Worm (Caenorhabditis elegans) whole organism, L4 larva: Measurements from ENCODE around the gene srh-216.

Experiments
- R02D3.7 ChIP-seq: fragments of 150-350 bp; sonication (generic microtip); optimal IDR thresholded peaks from 3 replicates; lab custom pipeline; 2014; ENCODE audit warnings: missing biosample characterization, missing genetic modification characterization
- aha-1 ChIP-seq: fragments of 150-350 bp; peaks from one replicate; lab custom pipeline; 2014; ENCODE audit warnings: missing biosample characterization, missing genetic modification characterization
- aly-2 ChIP-seq: sonication (generic microtip); optimal IDR thresholded peaks from 2 replicates; lab custom pipeline; 2018; ENCODE audit warnings: missing biosample characterization, missing genetic modification characterization
- ceh-82 ChIP-seq: sonication (generic microtip); optimal IDR thresholded peaks from 2 replicates; lab custom pipeline; 2017; ENCODE audit warnings: missing biosample characterization, missing genetic modification characterization
- dve-1 ChIP-seq: sonication (generic microtip); optimal IDR thresholded peaks from 2 replicates; lab custom pipeline; 2017; ENCODE audit warnings: antibody characterized with exemption, mild to moderate bottlenecking, missing genetic modification characterization, missing compliant biosample characterization; ENCODE audit not compliant: insufficient read depth
- madf-9 ChIP-seq: fragments of 200-800 bp; sonication (Bioruptor generic); conservative IDR thresholded peaks from 2 replicates; pipeline ENCODE4 v1.3.6; 2022; ENCODE audit warnings: missing genetic modification reagents, missing genetic modification characterization, missing compliant biosample characterization
- spr-3 ChIP-seq: fragments of 200-800 bp; sonication (Bioruptor generic); optimal IDR thresholded peaks from 2 replicates; lab custom pipeline; 2018; ENCODE audit warnings: mild to moderate bottlenecking, missing genetic modification characterization, missing compliant biosample characterization

DNA sequence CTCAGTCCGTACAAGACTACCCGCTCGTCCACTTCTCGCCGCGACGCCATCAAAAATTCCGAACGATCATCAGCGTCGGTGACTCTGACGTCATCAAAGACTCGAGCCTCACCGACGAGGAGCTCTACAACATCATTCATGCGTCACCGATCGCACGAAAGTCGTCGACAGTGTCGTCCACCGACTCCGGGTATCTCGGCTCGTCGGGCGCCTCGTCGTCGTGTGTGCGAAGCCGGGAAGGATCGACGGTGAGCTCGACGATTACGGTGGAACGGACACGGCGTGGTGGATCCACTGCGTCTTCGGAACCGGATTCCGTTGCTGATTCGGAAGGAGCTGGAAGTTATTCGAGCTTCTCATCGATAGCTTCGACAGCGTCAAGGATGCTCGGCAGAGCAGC lies 42.6 kb downstream of the srh-216 start:
- no peak for TF ChIP-seq aha-1
- TF ChIP-seq aly-2 (tag; lab: Kevin White, UChicago): no peak
- TF ChIP-seq R02D3.7 (tag; lab: Kevin White, UChicago): no peak
- TF ChIP-seq madf-9 (GFP tag; lab: Robert Waterston, UW): no peak
- TF ChIP-seq ceh-82 (tag; lab: Kevin White, UChicago): no peak
- TF ChIP-seq dve-1: no peak
- no peak for TF ChIP-seq spr-3
